Worm (Caenorhabditis elegans) whole organism, late embryonic: ENCODE data around the gene npp-22.

ENCODE experiments used
- C08G9.2 ChIP-seq: sonication (generic microtip); optimal IDR thresholded peaks from 2 replicates; lab custom pipeline; 2016; ENCODE audit warnings: mild to moderate bottlenecking, missing genetic modification characterization, moderate library complexity, missing compliant biosample characterization
- ama-1 ChIP-seq: fragments of 150-350 bp; optimal IDR thresholded peaks from 2 replicates; lab custom pipeline; 2014
- ceh-14 ChIP-seq: sonication (generic microtip); optimal IDR thresholded peaks from 2 replicates; lab custom pipeline; 2016; ENCODE audit warnings: missing genotype, missing genetic modification characterization, missing compliant biosample characterization
- ceh-24 ChIP-seq: sonication (generic microtip); optimal IDR thresholded peaks from 2 replicates; lab custom pipeline; 2016; ENCODE audit warnings: mild to moderate bottlenecking, missing genetic modification characterization, missing compliant biosample characterization
- dmd-4 ChIP-seq: sonication (generic microtip); optimal IDR thresholded peaks from 2 replicates; lab custom pipeline; 2016; ENCODE audit warnings: borderline replicate concordance, missing genetic modification characterization, missing compliant biosample characterization
- elt-4 ChIP-seq: sonication (generic microtip); optimal IDR thresholded peaks from 2 replicates; lab custom pipeline; 2016; ENCODE audit warnings: missing genetic modification characterization, missing compliant biosample characterization
- pha-4 ChIP-seq: fragments of 150-350 bp; optimal IDR thresholded peaks from 2 replicates; lab custom pipeline; 2018; ENCODE audit warnings: missing biosample characterization, missing genetic modification reagents, missing genetic modification characterization
- pqm-1 ChIP-seq: sonication (generic microtip); optimal IDR thresholded peaks from 2 replicates; lab custom pipeline; 2016; ENCODE audit warnings: missing genetic modification characterization, missing compliant biosample characterization
- sdc-2 ChIP-seq: sonication (generic microtip); optimal IDR thresholded peaks from 2 replicates; lab custom pipeline; 2016; ENCODE audit warnings: missing genotype, missing genetic modification characterization, missing compliant biosample characterization
- unc-55 ChIP-seq: sonication (generic microtip); optimal IDR thresholded peaks from 2 replicates; lab custom pipeline; 2017; ENCODE audit warnings: missing biosample characterization, missing genetic modification reagents, missing genetic modification characterization

DNA sequence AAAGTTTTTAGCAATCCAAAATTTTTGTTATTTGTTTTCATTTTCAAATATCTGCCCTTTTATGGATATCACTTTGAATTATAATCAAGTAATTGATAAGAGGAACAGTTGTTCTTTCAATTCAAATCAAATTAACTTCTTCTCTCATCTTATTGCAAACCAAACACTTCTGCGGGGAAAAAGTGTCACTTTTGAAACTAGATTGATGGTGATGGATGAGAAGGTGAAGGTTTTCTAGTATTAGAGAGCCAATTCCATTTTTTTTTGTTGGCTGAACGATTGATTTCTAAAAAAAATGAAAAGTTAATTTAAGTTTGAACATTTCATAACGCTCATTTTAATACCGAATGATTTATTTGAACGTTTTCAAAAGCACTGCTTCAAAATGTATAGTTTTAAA, 46.5 kb upstream of the npp-22 start:
- TF ChIP-seq elt-4 (no peak), unc-55 (peak; percentile 88), ama-1 (lab: Kevin White, UChicago) (no peak), pha-4 (tag; lab: Kevin White, UChicago) (no peak), C08G9.2 (tag; lab: Kevin White, UChicago) (no peak), dmd-4 (tag; lab: Kevin White, UChicago) (no peak), ceh-14 (tag; lab: Kevin White, UChicago) (no peak), pqm-1 (tag; lab: Kevin White, UChicago) (no peak), ceh-24 (tag; lab: Kevin White, UChicago) (no peak), sdc-2 (tag; lab: Kevin White, UChicago) (no peak)
